Fruit fly (Drosophila melanogaster) whole organism, embryonic: ENCODE data around the gene CG7381.

Experiments used
- BEAF-32 ChIP-seq: fragments of 200-800 bp; sonication (Bioruptor generic); optimal IDR thresholded peaks from 3 replicates; lab custom pipeline; 2017; ENCODE audit warnings: missing biosample characterization, missing genetic modification characterization, mild to moderate bottlenecking, moderate library complexity, missing genetic modification reagents
- C15 ChIP-seq: fragments of 200-800 bp; sonication (Bioruptor generic); IDR thresholded peaks from 3 replicates; pipeline ENCODE4 v1.3.6; 2022; ENCODE audit warnings: missing biosample characterization, missing genetic modification characterization
- CG10565 ChIP-seq: fragments of 200-800 bp; sonication (Bioruptor generic); optimal IDR thresholded peaks from 3 replicates; lab custom pipeline; 2016; ENCODE audit warnings: missing biosample characterization, mild to moderate bottlenecking, missing genetic modification characterization
- CG10654 ChIP-seq: fragments of 200-800 bp; sonication (Bioruptor generic); optimal IDR thresholded peaks from 2 replicates; lab custom pipeline; 2016; ENCODE audit warnings: missing biosample characterization, missing genetic modification characterization
- CG11093 ChIP-seq: fragments of 200-800 bp; sonication (Bioruptor generic); IDR thresholded peaks from 3 replicates; pipeline ENCODE4 v1.3.6; 2022; ENCODE audit warnings: missing biosample characterization, missing genetic modification characterization
- CG11398 ChIP-seq: fragments of 200-800 bp; sonication (Bioruptor generic); optimal IDR thresholded peaks from 2 replicates; lab custom pipeline; 2016; ENCODE audit warnings: missing biosample characterization, missing genetic modification characterization
- CG11504 ChIP-seq: fragments of 200-800 bp; sonication (Bioruptor generic); optimal IDR thresholded peaks from 3 replicates; lab custom pipeline; 2019; ENCODE audit warnings: missing biosample characterization, mild to moderate bottlenecking, missing genetic modification characterization, moderate library complexity
- CG12155 ChIP-seq: fragments of 200-800 bp; sonication (Bioruptor generic); optimal IDR thresholded peaks from 3 replicates; lab custom pipeline; 2016; ENCODE audit warnings: missing biosample characterization, missing genetic modification characterization
- CG12299 ChIP-seq: fragments of 200-800 bp; sonication (Bioruptor generic); optimal IDR thresholded peaks from 2 replicates; lab custom pipeline; 2018; ENCODE audit warnings: missing biosample characterization, mild to moderate bottlenecking, missing genetic modification characterization
- CG12744 ChIP-seq: fragments of 200-800 bp; sonication (Bioruptor generic); optimal IDR thresholded peaks from 2 replicates; lab custom pipeline; 2016; ENCODE audit warnings: missing biosample characterization, missing genetic modification characterization
- CG15269 ChIP-seq: fragments of 200-800 bp; sonication (Bioruptor generic); optimal IDR thresholded peaks from 2 replicates; lab custom pipeline; 2018; ENCODE audit warnings: missing biosample characterization, mild to moderate bottlenecking, missing genetic modification characterization, moderate library complexity
- CG17328 ChIP-seq: fragments of 200-800 bp; sonication (Bioruptor generic); IDR thresholded peaks from 2 replicates; pipeline ENCODE4 v1.3.6; 2022; ENCODE audit warnings: missing biosample characterization, missing genetic modification characterization
- CG2120 ChIP-seq: fragments of 200-800 bp; sonication (Bioruptor generic); optimal IDR thresholded peaks from 3 replicates; lab custom pipeline; 2016; ENCODE audit warnings: missing biosample characterization, missing genetic modification characterization
- CG3065 ChIP-seq: fragments of 200-800 bp; sonication (Bioruptor generic); optimal IDR thresholded peaks from 2 replicates; lab custom pipeline; 2016; ENCODE audit warnings: missing biosample characterization, missing genetic modification characterization
- CG31365 ChIP-seq: fragments of 200-800 bp; sonication (Bioruptor generic); optimal IDR thresholded peaks from 2 replicates; lab custom pipeline; 2018; ENCODE audit warnings: missing biosample characterization, mild to moderate bottlenecking, missing genetic modification characterization
- CG34224 ChIP-seq: fragments of 200-800 bp; sonication (Bioruptor generic); IDR thresholded peaks from 3 replicates; pipeline ENCODE4 v1.3.6; 2022; ENCODE audit warnings: missing biosample characterization, missing genetic modification characterization; ENCODE audit not compliant: partially characterized antibody
- CG6765 ChIP-seq: fragments of 200-800 bp; sonication (Bioruptor generic); optimal IDR thresholded peaks from 3 replicates; lab custom pipeline; 2017; ENCODE audit warnings: missing biosample characterization, mild to moderate bottlenecking, missing genetic modification characterization
- CG6813 ChIP-seq: fragments of 200-800 bp; sonication (Bioruptor generic); optimal IDR thresholded peaks from 2 replicates; lab custom pipeline; 2017; ENCODE audit warnings: missing biosample characterization, missing genetic modification characterization, mild to moderate bottlenecking, moderate library complexity, missing genetic modification reagents
- CG9817 ChIP-seq: fragments of 200-800 bp; sonication (Bioruptor generic); optimal IDR thresholded peaks from 2 replicates; lab custom pipeline; 2018; ENCODE audit warnings: missing biosample characterization, mild to moderate bottlenecking, missing genetic modification characterization, moderate library complexity
- CG9932 ChIP-seq: fragments of 200-800 bp; sonication (Bioruptor generic); IDR thresholded peaks from 2 replicates; pipeline ENCODE4 v1.3.6; 2022; ENCODE audit warnings: missing biosample characterization, missing genetic modification characterization
- CkIIα-i1 ChIP-seq: fragments of 200-800 bp; sonication (Bioruptor generic); IDR thresholded peaks from 2 replicates; pipeline ENCODE4 v1.3.6; 2022; ENCODE audit warnings: missing biosample characterization, missing genetic modification characterization
- Dp ChIP-seq: fragments of 200-800 bp; sonication (Bioruptor generic); optimal IDR thresholded peaks from 2 replicates; lab custom pipeline; 2018; ENCODE audit warnings: missing biosample characterization, mild to moderate bottlenecking, missing genetic modification characterization, moderate library complexity
- Jarid2 ChIP-seq: fragments of 200-800 bp; sonication (Bioruptor generic); optimal IDR thresholded peaks from 3 replicates; lab custom pipeline; 2017; ENCODE audit warnings: mild to moderate bottlenecking, missing biosample characterization, missing genetic modification reagents, missing genetic modification characterization
- Lpt ChIP-seq: fragments of >200 bp; optimal IDR thresholded peaks from 2 replicates; lab custom pipeline; 2018; ENCODE audit warnings: missing biosample characterization, missing genetic modification characterization
- NC2α ChIP-seq: fragments of 200-800 bp; sonication (Bioruptor generic); optimal IDR thresholded peaks from 2 replicates; lab custom pipeline; 2016; ENCODE audit warnings: missing biosample characterization, missing genetic modification characterization
- Oaz ChIP-seq: fragments of 200-800 bp; sonication (Bioruptor generic); IDR thresholded peaks from 2 replicates; pipeline ENCODE4 v1.3.6; 2022; ENCODE audit warnings: missing biosample characterization, missing genetic modification characterization
- Ptx1 ChIP-seq: fragments of 200-800 bp; sonication (Bioruptor generic); IDR thresholded peaks from 2 replicates; pipeline ENCODE4 v1.3.6; 2022; ENCODE audit warnings: missing biosample characterization, missing genetic modification characterization
- Side ChIP-seq: fragments of 200-800 bp; sonication (Bioruptor generic); optimal IDR thresholded peaks from 2 replicates; lab custom pipeline; 2016; ENCODE audit warnings: missing biosample characterization, missing genetic modification characterization
- Spps ChIP-seq: fragments of 200-800 bp; sonication (Bioruptor generic); optimal IDR thresholded peaks from 2 replicates; lab custom pipeline; 2018; ENCODE audit warnings: missing biosample characterization, mild to moderate bottlenecking, missing genetic modification characterization
- Taf1 ChIP-seq: fragments of 200-800 bp; sonication (Bioruptor generic); IDR thresholded peaks from 2 replicates; pipeline ENCODE4 v1.3.6; 2022; ENCODE audit warnings: missing biosample characterization, missing genetic modification characterization
- Xbp1 ChIP-seq: fragments of 200-800 bp; sonication (Bioruptor generic); optimal IDR thresholded peaks from 3 replicates; lab custom pipeline; 2016; ENCODE audit warnings: missing biosample characterization, mild to moderate bottlenecking, missing genetic modification characterization
- aop ChIP-seq: fragments of 200-800 bp; sonication (Bioruptor generic); IDR thresholded peaks from 2 replicates; pipeline ENCODE4 v1.3.6; 2022; ENCODE audit warnings: missing biosample characterization, missing genetic modification characterization
- ara ChIP-seq: fragments of 200-800 bp; sonication (Bioruptor generic); IDR thresholded peaks from 2 replicates; pipeline ENCODE4 v1.3.6; 2022; ENCODE audit warnings: missing biosample characterization, missing genetic modification characterization
- ash1 ChIP-seq: fragments of 200-800 bp; sonication (Bioruptor generic); optimal IDR thresholded peaks from 2 replicates; lab custom pipeline; 2018; ENCODE audit warnings: missing biosample characterization, mild to moderate bottlenecking, missing genetic modification characterization
- bowl ChIP-seq: fragments of 200-800 bp; sonication (Bioruptor generic); IDR thresholded peaks from 2 replicates; pipeline ENCODE4 v1.3.6; 2022; ENCODE audit warnings: missing biosample characterization, missing genetic modification characterization
- crc ChIP-seq: fragments of 200-800 bp; sonication (Bioruptor generic); optimal IDR thresholded peaks from 2 replicates; lab custom pipeline; 2016; ENCODE audit warnings: missing biosample characterization, missing genetic modification characterization
- crol ChIP-seq: fragments of 200-800 bp; sonication (Bioruptor generic); IDR thresholded peaks from 2 replicates; pipeline ENCODE4 v1.3.6; 2022; ENCODE audit warnings: missing biosample characterization, missing genetic modification characterization
- dmrt99B ChIP-seq: fragments of 200-800 bp; sonication (Bioruptor generic); optimal IDR thresholded peaks from 2 replicates; lab custom pipeline; 2018; ENCODE audit warnings: missing biosample characterization, mild to moderate bottlenecking, missing genetic modification characterization, moderate library complexity
- ems ChIP-seq: fragments of 200-800 bp; sonication (Bioruptor generic); optimal IDR thresholded peaks from 3 replicates; lab custom pipeline; 2016; ENCODE audit warnings: missing biosample characterization, missing genetic modification characterization
- hbn ChIP-seq: fragments of 200-800 bp; sonication (Bioruptor generic); IDR thresholded peaks from 2 replicates; pipeline ENCODE4 v1.3.6; 2022; ENCODE audit warnings: missing biosample characterization, missing genetic modification characterization; ENCODE audit not compliant: partially characterized antibody
- lilli ChIP-seq: fragments of 200-800 bp; sonication (Bioruptor generic); optimal IDR thresholded peaks from 3 replicates; lab custom pipeline; 2016; ENCODE audit warnings: missing biosample characterization, missing genetic modification characterization
- luna ChIP-seq: fragments of 200-800 bp; sonication (Bioruptor generic); optimal IDR thresholded peaks from 2 replicates; lab custom pipeline; 2016; ENCODE audit warnings: missing biosample characterization, missing genetic modification characterization
- phol ChIP-seq: fragments of 200-800 bp; sonication (Bioruptor generic); optimal IDR thresholded peaks from 3 replicates; lab custom pipeline; 2018; ENCODE audit warnings: missing biosample characterization, mild to moderate bottlenecking, missing genetic modification characterization, moderate library complexity
- shn ChIP-seq: fragments of 200-800 bp; sonication (Bioruptor generic); optimal IDR thresholded peaks from 3 replicates; lab custom pipeline; 2016; ENCODE audit warnings: missing biosample characterization, missing genetic modification characterization
- sim ChIP-seq: fragments of 200-800 bp; sonication (Bioruptor generic); IDR thresholded peaks from 2 replicates; pipeline ENCODE4 v1.3.6; 2022; ENCODE audit warnings: missing biosample characterization, missing genetic modification characterization
- slbo ChIP-seq: fragments of 200-800 bp; sonication (Bioruptor generic); IDR thresholded peaks from 2 replicates; pipeline ENCODE4 v1.3.6; 2022; ENCODE audit warnings: missing biosample characterization, missing genetic modification characterization
- tna ChIP-seq: fragments of 200-800 bp; sonication (Bioruptor generic); IDR thresholded peaks from 2 replicates; pipeline ENCODE4 v1.3.6; 2022; ENCODE audit warnings: missing biosample characterization, missing genetic modification characterization; ENCODE audit not compliant: partially characterized antibody
- vfl ChIP-seq: fragments of 200-800 bp; sonication (Bioruptor generic); optimal IDR thresholded peaks from 2 replicates; lab custom pipeline; 2016; ENCODE audit warnings: missing biosample characterization, missing genetic modification characterization
- zfh1 ChIP-seq: fragments of 200-800 bp; sonication (Bioruptor generic); IDR thresholded peaks from 3 replicates; pipeline ENCODE4 v1.3.6; 2022; ENCODE audit warnings: missing biosample characterization, missing genetic modification characterization

CG7381 gene

dm6 chr3R:12960929-12961855 is 16.1 kb downstream of the CG7381 start, which contains the start of gene Spc25 (continued):
- TF ChIP-seq C15 (GFP tag; lab: Robert Waterston, UW): no peak
- peak; percentile 95 for TF ChIP-seq hbn
- TF ChIP-seq Side (GFP tag; lab: Kevin White, UChicago): peak; percentile 67
- peak; percentile 33 for TF ChIP-seq CG9817 (tag; lab: Kevin White, UChicago)
- no peak for TF ChIP-seq CG6765
- peak; percentile 92 for TF ChIP-seq CG9932 (GFP tag; lab: Robert Waterston, UW)
- peak; percentile 47 for TF ChIP-seq CG12155 (GFP tag; lab: Kevin White, UChicago)
- peak; percentile 28 for TF ChIP-seq CG3065
- TF ChIP-seq Taf1 (GFP tag; lab: Robert Waterston, UW): no peak
- peak; percentile 29; the same call in 1 of the 2 replicates for TF ChIP-seq ara
- peak; percentile 26 for TF ChIP-seq CG11504 (tag; lab: Kevin White, UChicago)
- no peak for TF ChIP-seq aop (GFP tag; lab: Robert Waterston, UW)
- peak; percentile 15 for TF ChIP-seq ems (GFP tag; lab: Kevin White, UChicago)
- TF ChIP-seq Spps (tag; lab: Kevin White, UChicago): no peak
- no peak for TF ChIP-seq Jarid2 (GFP tag; lab: Kevin White, UChicago)
- no peak for TF ChIP-seq CG31365 (tag; lab: Kevin White, UChicago)
- TF ChIP-seq tna: peak; percentile 87
- no peak for TF ChIP-seq crol
- peak; percentile 36 for TF ChIP-seq luna (GFP tag; lab: Kevin White, UChicago)
- no peak for TF ChIP-seq CkIIα-i1
- peak; percentile 45; the same call in 2 of the 3 replicates for TF ChIP-seq zfh1 (GFP tag; lab: Robert Waterston, UW)
- TF ChIP-seq dmrt99B (tag; lab: Kevin White, UChicago): no peak
- no peak for TF ChIP-seq CG12299 (tag; lab: Kevin White, UChicago)
- peak; percentile 24 for TF ChIP-seq CG12744
- TF ChIP-seq NC2α (GFP tag; lab: Kevin White, UChicago): peak; percentile 19
- peak; percentile 76 for TF ChIP-seq Dp (GFP tag; lab: Kevin White, UChicago)
- peak; percentile 91 for TF ChIP-seq BEAF-32
- TF ChIP-seq CG11093 (GFP tag; lab: Robert Waterston, UW): no peak
- no peak for TF ChIP-seq sim (GFP tag; lab: Robert Waterston, UW)
- peak; percentile 93 for TF ChIP-seq CG34224 (GFP tag; lab: Robert Waterston, UW)
- TF ChIP-seq CG11398 (GFP tag; lab: Kevin White, UChicago): no peak
- peak; percentile 75 for TF ChIP-seq CG2120
- no peak for TF ChIP-seq crc
- TF ChIP-seq CG10565: no peak
- TF ChIP-seq Lpt (GFP tag; lab: Kevin White, UChicago): no peak
- no peak for TF ChIP-seq bowl (GFP tag; lab: Robert Waterston, UW)
- TF ChIP-seq CG10654 (GFP tag; lab: Kevin White, UChicago): peak; percentile 35
- peak; percentile 87 for TF ChIP-seq slbo
- peak; percentile 83 for TF ChIP-seq lilli (GFP tag; lab: Kevin White, UChicago)
- peak; percentile 17 for TF ChIP-seq CG15269 (tag; lab: Kevin White, UChicago)
- TF ChIP-seq Ptx1: 0 out of 2 replicates have a peak, but pooled peaks have one; percentile 39
- peak; percentile 67 for TF ChIP-seq vfl
- TF ChIP-seq ash1: no peak
- peak; percentile 42 for TF ChIP-seq phol
- TF ChIP-seq shn (GFP tag; lab: Kevin White, UChicago): peak; percentile 69
- no peak for TF ChIP-seq CG6813
- TF ChIP-seq Oaz (GFP tag; lab: Robert Waterston, UW): no peak
- TF ChIP-seq CG17328: 0 out of 2 replicates have a peak, but pooled peaks have one; percentile 28
- TF ChIP-seq Xbp1 (GFP tag; lab: Kevin White, UChicago): peak; percentile 68
